Worm (Caenorhabditis elegans) whole organism, mixed stage, embryonic: Measurements from ENCODE around the gene F12A10.8.

ENCODE experiments used
- M03D4.4 ChIP-seq: sonication (generic microtip); optimal IDR thresholded peaks from 2 replicates; lab custom pipeline; 2017; ENCODE audit warnings: mild to moderate bottlenecking, missing genetic modification characterization, missing compliant biosample characterization
- blmp-1 ChIP-seq: fragments of 150-350 bp; optimal IDR thresholded peaks from 2 replicates; lab custom pipeline; 2014; ENCODE audit warnings: missing biosample characterization, missing genetic modification characterization
- ceh-43 ChIP-seq: fragments of 200-800 bp; sonication (Bioruptor generic); optimal IDR thresholded peaks from 2 replicates; lab custom pipeline; 2018; ENCODE audit warnings: mild to moderate bottlenecking, missing genetic modification characterization, moderate library complexity, missing compliant biosample characterization
- elt-1 ChIP-seq: sonication (generic microtip); optimal IDR thresholded peaks from 2 replicates; lab custom pipeline; 2017; ENCODE audit warnings: missing genetic modification characterization, mild to moderate bottlenecking, missing compliant biosample characterization, antibody characterized with exemption, moderate library complexity, borderline replicate concordance; ENCODE audit not compliant: insufficient read depth
- lin-13 ChIP-seq: fragments of 150-350 bp; optimal IDR thresholded peaks from 2 replicates; lab custom pipeline; 2014; ENCODE audit warnings: missing biosample characterization, missing genetic modification characterization
- mab-5 ChIP-seq: fragments of 150-350 bp; optimal IDR thresholded peaks from 2 replicates; lab custom pipeline; 2014; ENCODE audit warnings: missing biosample characterization, missing genetic modification characterization
- nhr-28 ChIP-seq: fragments of 150-350 bp; optimal IDR thresholded peaks from 2 replicates; lab custom pipeline; 2014; ENCODE audit warnings: missing biosample characterization, missing genetic modification characterization
- nhr-76 ChIP-seq: sonication (generic microtip); optimal IDR thresholded peaks from 2 replicates; lab custom pipeline; 2017; ENCODE audit warnings: missing biosample characterization, missing genetic modification characterization
- pha-4 ChIP-seq: fragments of 150-350 bp; optimal IDR thresholded peaks from 2 replicates; lab custom pipeline; 2018; ENCODE audit warnings: missing biosample characterization, missing genetic modification reagents, missing genetic modification characterization
- unc-39 ChIP-seq: fragments of 150-350 bp; optimal IDR thresholded peaks from 2 replicates; lab custom pipeline; 2014; ENCODE audit warnings: missing biosample characterization, missing genetic modification characterization
- unc-62 ChIP-seq: fragments of 150-350 bp; optimal IDR thresholded peaks from 2 replicates; lab custom pipeline; 2014; ENCODE audit warnings: missing biosample characterization, missing genetic modification reagents, missing genetic modification characterization
- ztf-11 ChIP-seq: fragments of 150-350 bp; optimal IDR thresholded peaks from 2 replicates; lab custom pipeline; 2014; ENCODE audit warnings: missing biosample characterization, missing genetic modification characterization

DNA sequence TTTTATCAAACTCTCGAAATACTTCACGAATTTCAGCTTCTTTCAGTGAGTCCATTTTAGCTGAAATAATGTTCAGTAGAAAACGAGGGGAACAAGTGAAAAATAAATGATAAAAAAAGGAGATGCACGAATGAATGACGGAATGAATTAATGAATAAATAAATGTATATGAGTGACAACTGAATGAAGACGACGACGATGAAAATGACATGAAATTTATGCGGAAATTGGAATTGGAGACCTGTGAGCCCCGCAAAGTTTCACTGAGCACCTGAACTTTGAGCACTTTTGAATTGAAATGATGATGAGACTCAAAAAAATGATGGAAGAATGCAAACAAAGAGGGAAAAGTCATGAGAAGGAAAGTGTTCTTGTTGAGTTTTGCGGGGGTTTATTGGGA lies 18.9 kb downstream of the F12A10.8 start, which contains the start of gene cal-8:
- TF ChIP-seq unc-62 (no peak), pha-4 (tag; lab: Kevin White, UChicago) (no peak), unc-39 (no peak), ceh-43 (GFP tag; lab: Kevin White, UChicago) (no peak), elt-1 (tag; lab: Kevin White, UChicago) (no peak), ztf-11 (tag; lab: Kevin White, UChicago) (no peak), nhr-28 (tag; lab: Kevin White, UChicago) (no peak), mab-5 (tag; lab: Kevin White, UChicago) (no peak), M03D4.4 (tag; lab: Kevin White, UChicago) (no peak), lin-13 (tag; lab: Kevin White, UChicago) (no peak), nhr-76 (tag; lab: Kevin White, UChicago) (no peak), blmp-1 (tag; lab: Kevin White, UChicago) (no peak)
